Fruit fly (Drosophila melanogaster): ENCODE results near the gene Fum3.

The Fum3 gene

DNA sequence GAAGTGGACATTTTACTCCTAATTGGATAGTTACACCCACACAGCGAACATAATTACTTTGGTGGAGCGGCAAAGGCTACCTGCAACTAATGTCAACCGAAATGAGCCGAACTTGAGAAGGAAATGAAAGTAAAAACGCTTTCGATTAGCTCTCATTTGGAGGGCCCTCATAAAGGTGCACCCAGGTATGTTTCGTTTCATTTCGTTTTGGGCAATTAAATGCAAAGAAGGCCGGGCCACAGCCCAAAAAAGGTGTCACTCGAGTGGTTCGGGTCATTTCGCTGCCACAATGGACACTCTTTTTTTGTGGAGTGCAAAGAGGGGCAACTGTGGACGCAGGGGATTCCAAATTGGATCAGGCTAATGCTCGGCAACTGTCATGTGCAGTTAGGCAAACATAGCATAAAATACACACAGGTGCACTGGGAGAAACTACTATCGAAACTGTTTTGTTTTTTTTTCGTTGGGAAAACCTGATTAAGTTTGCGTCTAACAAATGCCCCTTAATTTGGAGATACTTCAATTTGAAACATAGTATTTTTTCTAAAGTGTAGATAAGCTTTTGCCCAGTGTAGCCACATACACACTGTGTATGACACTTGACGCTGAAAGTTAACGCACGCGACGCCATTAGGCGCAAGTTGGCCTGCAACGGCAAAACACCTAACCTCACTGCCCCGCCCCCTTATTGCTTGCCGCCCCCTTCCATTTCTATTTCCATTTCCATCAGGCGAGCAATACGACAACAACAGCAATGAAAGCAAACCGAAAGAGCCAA lies 49.0 kb downstream of the Fum3 start:
- no peak for TF ChIP-seq Blimp-1 (GFP tag; optimal IDR thresholded peaks at IDR 0.05)
- no peak for TF ChIP-seq fd85E (GFP tag; optimal IDR thresholded peaks at IDR 0.05)
- peak; percentile 32 for TF ChIP-seq CG6276 (GFP tag; optimal IDR thresholded peaks at IDR 0.05)
- no peak for TF ChIP-seq CG31627 (GFP tag; optimal IDR thresholded peaks at IDR 0.05)
- peak; percentile 26 for TF ChIP-seq CG10631 (GFP tag; optimal IDR thresholded peaks at IDR 0.05)
- peak; percentile 10 for TF ChIP-seq Hr39 (GFP tag; optimal IDR thresholded peaks at IDR 0.05)
- TF ChIP-seq spab (GFP tag; optimal IDR thresholded peaks at IDR 0.05), result no peak
- peak; percentile 23 for TF ChIP-seq CG4318 (GFP tag; optimal IDR thresholded peaks at IDR 0.05)
- peak; percentile 76 for TF ChIP-seq CG11294 (GFP tag; IDR thresholded peaks at IDR 0.05)
- peak; percentile 80 for TF ChIP-seq CG15336 (GFP tag; IDR thresholded peaks at IDR 0.05)
- TF ChIP-seq CG32006 (GFP tag; optimal IDR thresholded peaks at IDR 0.05), result peak; percentile 44
- TF ChIP-seq Sox15 (GFP tag; optimal IDR thresholded peaks at IDR 0.05), result no peak
- peak; percentile 29 for TF ChIP-seq OdsH (GFP tag; optimal IDR thresholded peaks at IDR 0.05)
- TF ChIP-seq fkh (GFP tag; optimal IDR thresholded peaks at IDR 0.05), result peak; percentile 86
- TF ChIP-seq Gug (GFP tag; IDR thresholded peaks at IDR 0.05), result peak; percentile 81
- TF ChIP-seq CG6792 (GFP tag; optimal IDR thresholded peaks at IDR 0.05), result no peak
- no peak for TF ChIP-seq CG9139 (GFP tag; optimal IDR thresholded peaks at IDR 0.05)
- peak; percentile 60 for TF ChIP-seq CG8119 (GFP tag; IDR thresholded peaks at IDR 0.05)
- TF ChIP-seq cyc (GFP tag; optimal IDR thresholded peaks at IDR 0.05), result peak; percentile 11
- peak; percentile 0 for TF ChIP-seq CG3919 (GFP tag; optimal IDR thresholded peaks at IDR 0.05)
- TF ChIP-seq Ets96B (tag; optimal IDR thresholded peaks at IDR 0.05), result no peak
- TF ChIP-seq Lpt (GFP tag; optimal IDR thresholded peaks at IDR 0.05), result peak; percentile 44
- TF ChIP-seq CG11902 (GFP tag; optimal IDR thresholded peaks at IDR 0.05), result no peak
- peak; percentile 84 for TF ChIP-seq CG6163 (GFP tag; IDR thresholded peaks at IDR 0.05)
- peak; percentile 21 for TF ChIP-seq dac (GFP tag; optimal IDR thresholded peaks at IDR 0.05)
- peak; percentile 14 for TF ChIP-seq svp (GFP tag)
- no peak for TF ChIP-seq Sox102F (GFP tag; optimal IDR thresholded peaks at IDR 0.05)
- no peak for TF ChIP-seq CG6808 (GFP tag; optimal IDR thresholded peaks at IDR 0.05)
- no peak for TF ChIP-seq Hr38 (GFP tag; optimal IDR thresholded peaks at IDR 0.05)
- TF ChIP-seq CG16779 (tag; optimal IDR thresholded peaks at IDR 0.05), result no peak
- TF ChIP-seq achi (GFP tag; optimal IDR thresholded peaks at IDR 0.05), result peak; percentile 2
- peak; percentile 89 for TF ChIP-seq eg (GFP tag; IDR thresholded peaks at IDR 0.05)
- TF ChIP-seq Hr4 (GFP tag; optimal IDR thresholded peaks at IDR 0.05), result peak; percentile 58
- no peak for TF ChIP-seq CG7368 (GFP tag; optimal IDR thresholded peaks at IDR 0.05)
- TF ChIP-seq esn (GFP tag; optimal IDR thresholded peaks at IDR 0.05), result no peak
- TF ChIP-seq Eip78C (GFP tag), result peak; percentile 72
- TF ChIP-seq net (GFP tag; optimal IDR thresholded peaks at IDR 0.05), result peak; percentile 18

DNA sequence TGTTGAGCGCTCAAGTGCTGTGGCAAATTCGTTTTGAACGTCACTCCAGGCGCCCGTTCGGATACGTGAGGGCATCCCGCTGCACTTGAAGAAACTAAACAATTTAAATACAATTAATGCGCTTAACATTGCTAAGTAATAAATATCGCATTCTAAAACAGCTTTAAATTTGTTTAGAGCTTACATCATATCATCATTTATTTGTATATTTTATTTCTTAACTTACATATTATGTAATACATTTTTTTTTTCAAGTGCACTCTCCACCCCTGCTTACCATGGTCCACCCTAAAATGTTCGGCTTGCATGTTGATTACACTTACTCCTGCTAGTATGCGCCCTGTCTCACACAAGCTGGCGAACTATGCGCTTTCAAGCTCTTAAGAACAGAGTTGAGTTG lies 50.3 kb downstream of the Fum3 start:
- peak; percentile 66 for TF ChIP-seq CG1621 (tag; optimal IDR thresholded peaks at IDR 0.05)
- TF ChIP-seq CG9139 (GFP tag; optimal IDR thresholded peaks at IDR 0.05), result peak; percentile 5
- TF ChIP-seq Eip78C (GFP tag), result peak; percentile 86
- TF ChIP-seq Hr4 (GFP tag; optimal IDR thresholded peaks at IDR 0.05), result peak; percentile 47
- TF ChIP-seq lz (GFP tag; optimal IDR thresholded peaks at IDR 0.05), result peak; percentile 60
- TF ChIP-seq CG11762 (GFP tag; optimal IDR thresholded peaks at IDR 0.05; ENCODE audit: insufficient read depth), result peak; percentile 52
- no peak for TF ChIP-seq CG6854 (GFP tag; optimal IDR thresholded peaks at IDR 0.05)
- peak; percentile 50 for TF ChIP-seq CG31627 (GFP tag; optimal IDR thresholded peaks at IDR 0.05)
- peak; percentile 47 to 65 for TF ChIP-seq ss (GFP tag; optimal IDR thresholded peaks at IDR 0.05)
- peak; percentile 62 for TF ChIP-seq CG3919 (GFP tag; optimal IDR thresholded peaks at IDR 0.05)
- TF ChIP-seq CG8119 (GFP tag; IDR thresholded peaks at IDR 0.05), result peak; percentile 69
- peak; percentile 75 for TF ChIP-seq CG34406 (GFP tag; optimal IDR thresholded peaks at IDR 0.05)
- TF ChIP-seq Hr38 (GFP tag; optimal IDR thresholded peaks at IDR 0.05), result no peak
- peak; percentile 51 for TF ChIP-seq cyc (GFP tag; optimal IDR thresholded peaks at IDR 0.05)
- TF ChIP-seq spab (GFP tag; optimal IDR thresholded peaks at IDR 0.05), result peak; percentile 48
- peak; percentile 41; the same call in 1 of the 2 replicates for TF ChIP-seq CG11294 (GFP tag; IDR thresholded peaks at IDR 0.05)
- peak; percentile 59 for TF ChIP-seq net (GFP tag; optimal IDR thresholded peaks at IDR 0.05)
- TF ChIP-seq pdm3 (GFP tag; optimal IDR thresholded peaks at IDR 0.05), result peak; percentile 55
- peak; percentile 63 for TF ChIP-seq Eip75B (GFP tag; optimal IDR thresholded peaks at IDR 0.05)
- peak; percentile 80 for TF ChIP-seq CG6163 (GFP tag; IDR thresholded peaks at IDR 0.05)
- peak; percentile 63 for TF ChIP-seq CG32006 (GFP tag; optimal IDR thresholded peaks at IDR 0.05)
- peak; percentile 73 for TF ChIP-seq OdsH (GFP tag; optimal IDR thresholded peaks at IDR 0.05)
- peak; percentile 63 for TF ChIP-seq fd59A (GFP tag; optimal IDR thresholded peaks at IDR 0.05)
- peak; percentile 74 for TF ChIP-seq acj6 (GFP tag; optimal IDR thresholded peaks at IDR 0.05)
- TF ChIP-seq salr (GFP tag; optimal IDR thresholded peaks at IDR 0.05), result peak; percentile 8 to 18
- TF ChIP-seq eg (GFP tag; IDR thresholded peaks at IDR 0.05), result peak; percentile 53; the same call in 1 of the 3 replicates
- no peak for TF ChIP-seq CG16779 (tag; optimal IDR thresholded peaks at IDR 0.05)
- TF ChIP-seq CG4318 (GFP tag; optimal IDR thresholded peaks at IDR 0.05), result peak; percentile 44
